Worm (Caenorhabditis elegans) whole organism, L3 larva: Measurements from ENCODE around the gene wbp-11.

Experiments
- R02D3.7 ChIP-seq: fragments of 150-350 bp; optimal IDR thresholded peaks from 2 replicates; lab custom pipeline; 2014; ENCODE audit warnings: missing biosample characterization, missing genetic modification characterization
- ZK546.5 ChIP-seq: sonication (generic microtip); optimal IDR thresholded peaks from 2 replicates; lab custom pipeline; 2017; ENCODE audit warnings: missing biosample characterization, missing genetic modification characterization
- ceh-16 ChIP-seq: sonication (generic microtip); optimal IDR thresholded peaks from 2 replicates; lab custom pipeline; 2017; ENCODE audit warnings: missing biosample characterization, missing genetic modification characterization
- ceh-28 ChIP-seq: fragments of 150-350 bp; optimal IDR thresholded peaks from 2 replicates; lab custom pipeline; 2014; ENCODE audit warnings: missing biosample characterization, missing genetic modification reagents, missing genetic modification characterization
- ceh-9 ChIP-seq: sonication (generic microtip); optimal IDR thresholded peaks from 2 replicates; lab custom pipeline; 2018; ENCODE audit warnings: missing biosample characterization, missing genetic modification characterization
- daf-12 ChIP-seq: fragments of 150-350 bp; optimal IDR thresholded peaks from 2 replicates; lab custom pipeline; 2014; ENCODE audit warnings: missing biosample characterization, missing genetic modification reagents, missing genetic modification characterization
- egl-27 ChIP-seq: sonication (generic microtip); optimal IDR thresholded peaks from 4 replicates; lab custom pipeline; 2017; ENCODE audit warnings: missing biosample characterization, missing genetic modification reagents, missing genetic modification characterization
- egl-5 ChIP-seq: fragments of 150-350 bp; optimal IDR thresholded peaks from 2 replicates; lab custom pipeline; 2017; ENCODE audit warnings: missing biosample characterization, missing genetic modification reagents, missing genetic modification characterization, inconsistent platforms
- elt-2 ChIP-seq: sonication (generic microtip); optimal IDR thresholded peaks from 2 replicates; lab custom pipeline; 2016; ENCODE audit warnings: missing genetic modification reagents, mild to moderate bottlenecking, missing genetic modification characterization, missing compliant biosample characterization
- elt-3 ChIP-seq, 3 experiments: fragments of 150-350 bp in 1 of 3; sonication (generic microtip) in 2 of 3; optimal IDR thresholded peaks; 2 replicates in 2 of 3; 4 replicates in 1 of 3; lab custom pipeline; 2014 to 2017; ENCODE audit warnings: missing biosample characterization in 3 of 3, missing genetic modification characterization in 3 of 3
- eor-1 ChIP-seq, 2 experiments: fragments of 150-350 bp; optimal IDR thresholded peaks; 2 replicates each; lab custom pipeline; 2014 to 2018; ENCODE audit warnings: missing biosample characterization in 2 of 2, missing genetic modification characterization in 2 of 2
- fkh-2 ChIP-seq: fragments of 150-350 bp; optimal IDR thresholded peaks from 2 replicates; lab custom pipeline; 2014; ENCODE audit warnings: missing biosample characterization, missing genetic modification reagents, missing genetic modification characterization
- fos-1 ChIP-seq: fragments of 150-350 bp; optimal IDR thresholded peaks from 2 replicates; lab custom pipeline; 2014; ENCODE audit warnings: missing biosample characterization, missing genetic modification characterization
- hmg-11 ChIP-seq: sonication (generic microtip); optimal IDR thresholded peaks from 2 replicates; lab custom pipeline; 2016; ENCODE audit warnings: missing genetic modification characterization, missing compliant biosample characterization
- jun-1 ChIP-seq: fragments of 150-350 bp; optimal IDR thresholded peaks from 2 replicates; lab custom pipeline; 2014; ENCODE audit warnings: missing biosample characterization, missing genetic modification reagents, missing genetic modification characterization
- lin-15B ChIP-seq: fragments of 150-350 bp; optimal IDR thresholded peaks from 2 replicates; lab custom pipeline; 2014; ENCODE audit warnings: missing biosample characterization, missing genetic modification characterization
- lsy-12 ChIP-seq: sonication (generic microtip); optimal IDR thresholded peaks from 2 replicates; lab custom pipeline; 2016; ENCODE audit warnings: mild to moderate bottlenecking, missing genetic modification characterization, missing compliant biosample characterization
- nfya-1 ChIP-seq: sonication (generic microtip); optimal IDR thresholded peaks from 2 replicates; lab custom pipeline; 2017; ENCODE audit warnings: missing genetic modification characterization, mild to moderate bottlenecking, missing compliant biosample characterization, antibody characterized with exemption, moderate library complexity; ENCODE audit not compliant: insufficient read depth
- nhr-11 ChIP-seq: fragments of 150-350 bp; optimal IDR thresholded peaks from 2 replicates; lab custom pipeline; 2014; ENCODE audit warnings: missing biosample characterization, missing genetic modification characterization
- nhr-12 ChIP-seq: fragments of 150-350 bp; optimal IDR thresholded peaks from 2 replicates; lab custom pipeline; 2014; ENCODE audit warnings: missing biosample characterization, missing genetic modification characterization
- nhr-237 ChIP-seq: fragments of 150-350 bp; optimal IDR thresholded peaks from 2 replicates; lab custom pipeline; 2014; ENCODE audit warnings: missing biosample characterization, missing genetic modification characterization
- nhr-25 ChIP-seq: sonication (generic microtip); optimal IDR thresholded peaks from 2 replicates; lab custom pipeline; 2017; ENCODE audit warnings: missing biosample characterization, missing genetic modification characterization
- nhr-28 ChIP-seq: fragments of 150-350 bp; optimal IDR thresholded peaks from 2 replicates; lab custom pipeline; 2014; ENCODE audit warnings: missing biosample characterization, missing genetic modification characterization
- nhr-43 ChIP-seq: sonication (generic microtip); optimal IDR thresholded peaks from 2 replicates; lab custom pipeline; 2016; ENCODE audit warnings: mild to moderate bottlenecking, missing genetic modification characterization, missing compliant biosample characterization; ENCODE audit not compliant: poor library complexity, severe bottlenecking
- nhr-76 ChIP-seq: fragments of 150-350 bp; sonication (generic microtip); optimal IDR thresholded peaks from 5 replicates; lab custom pipeline; 2014; ENCODE audit warnings: missing biosample characterization, missing genetic modification characterization
- nhr-77 ChIP-seq: fragments of 150-350 bp; optimal IDR thresholded peaks from 2 replicates; lab custom pipeline; 2014; ENCODE audit warnings: missing biosample characterization, missing genetic modification characterization
- sea-2 ChIP-seq: fragments of 150-350 bp; sonication (generic microtip); optimal IDR thresholded peaks from 4 replicates; lab custom pipeline; 2014; ENCODE audit warnings: missing biosample characterization, missing genetic modification reagents, missing genetic modification characterization
- skn-1 ChIP-seq: fragments of 150-350 bp; optimal IDR thresholded peaks from 2 replicates; lab custom pipeline; 2014; ENCODE audit warnings: missing biosample characterization, missing genetic modification characterization
- snpc-4 ChIP-seq: fragments of 150-350 bp; optimal IDR thresholded peaks from 2 replicates; lab custom pipeline; 2014; ENCODE audit warnings: missing biosample characterization, missing genetic modification characterization
- unc-62 ChIP-seq: fragments of 150-350 bp; sonication (generic microtip); optimal IDR thresholded peaks from 4 replicates; lab custom pipeline; 2014; ENCODE audit warnings: missing biosample characterization, missing genetic modification reagents, missing genetic modification characterization
- zag-1 ChIP-seq: fragments of 150-350 bp; optimal IDR thresholded peaks from 2 replicates; lab custom pipeline; 2014; ENCODE audit warnings: missing biosample characterization, missing genetic modification characterization
- ztf-11 ChIP-seq: fragments of 150-350 bp; optimal IDR thresholded peaks from 2 replicates; lab custom pipeline; 2014; ENCODE audit warnings: missing biosample characterization, missing genetic modification characterization
- ztf-4 ChIP-seq: fragments of 150-350 bp; optimal IDR thresholded peaks from 2 replicates; lab custom pipeline; 2014; ENCODE audit warnings: missing biosample characterization, missing genetic modification characterization

wbp-11 gene

ce11 chrII:10200759-10201158, 28.0 kb downstream of the wbp-11 start, which contains the start of gene arv-1 (continued):
- TF ChIP-seq sea-2 (GFP tag; lab: Kevin White, UChicago), result no peak
- TF ChIP-seq lin-15B (tag; lab: Kevin White, UChicago), result peak; percentile 67
- TF ChIP-seq nhr-25 (tag; lab: Kevin White, UChicago), result peak; percentile 6
- TF ChIP-seq elt-2 (tag; lab: Kevin White, UChicago), result peak; percentile 15
- TF ChIP-seq jun-1 (tag; lab: Kevin White, UChicago), result no peak
- TF ChIP-seq nhr-76, result no peak
- TF ChIP-seq ceh-9 (tag; lab: Kevin White, UChicago), result no peak
- no peak for TF ChIP-seq elt-3 (tag; optimal IDR thresholded peaks at IDR 0.05; lab: Kevin White, UChicago)
- TF ChIP-seq zag-1, result no peak
- TF ChIP-seq skn-1 (tag; lab: Kevin White, UChicago), result no peak
- TF ChIP-seq eor-1 (tag; optimal IDR thresholded peaks at IDR 0.05; lab: Kevin White, UChicago), result no peak
- TF ChIP-seq nhr-11 (tag; lab: Kevin White, UChicago), result no peak
- TF ChIP-seq lsy-12 (tag; lab: Kevin White, UChicago), result no peak
- peak; percentile 69 for TF ChIP-seq nhr-43 (tag; lab: Kevin White, UChicago)
- no peak for TF ChIP-seq ztf-11
- TF ChIP-seq nhr-28, result no peak
- no peak for TF ChIP-seq egl-27 (tag; lab: Kevin White, UChicago)
- no peak for TF ChIP-seq ZK546.5 (tag; lab: Kevin White, UChicago)
- TF ChIP-seq nfya-1 (tag; lab: Kevin White, UChicago), result peak; percentile 56
- no peak for TF ChIP-seq nhr-237 (tag; lab: Kevin White, UChicago)

ce11 chrII:10202275-10202674, 29.6 kb downstream of the wbp-11 start:
- TF ChIP-seq fkh-2 (no peak), hmg-11 (tag; lab: Kevin White, UChicago) (peak; percentile 18), ztf-4 (tag; lab: Kevin White, UChicago) (no peak), fos-1 (tag; lab: Kevin White, UChicago) (no peak), ceh-16 (no peak), skn-1 (tag; lab: Kevin White, UChicago) (no peak), daf-12 (no peak), snpc-4 (tag; lab: Kevin White, UChicago) (peak; percentile 32), nfya-1 (tag; lab: Kevin White, UChicago) (peak; percentile 68), nhr-12 (tag; lab: Kevin White, UChicago) (no peak), zag-1 (no peak), jun-1 (tag; lab: Kevin White, UChicago) (no peak), ceh-28 (tag; lab: Kevin White, UChicago) (no peak), egl-5 (tag; lab: Kevin White, UChicago) (no peak), nhr-28 (no peak), nhr-77 (tag; lab: Kevin White, UChicago) (no peak), lin-15B (tag; lab: Kevin White, UChicago) (peak; percentile 25), ztf-11 (no peak)

- TF ChIP-seq R02D3.7 (tag; lab: Kevin White, UChicago) (no peak), nfya-1 (tag; lab: Kevin White, UChicago) (peak; percentile 20), skn-1 (tag; lab: Kevin White, UChicago) (no peak), ceh-9 (tag; lab: Kevin White, UChicago) (no peak), ztf-4 (tag; lab: Kevin White, UChicago) (no peak), nhr-12 (tag; lab: Kevin White, UChicago) (no peak), fos-1 (tag; lab: Kevin White, UChicago) (no peak), daf-12 (no peak), egl-5 (tag; lab: Kevin White, UChicago) (peak; percentile 26), unc-62 (GFP tag; lab: Kevin White, UChicago) (no peak)
Observed at ce11 chrII:10203067-10203466, 30.3 kb downstream of the wbp-11 start.

DNA sequence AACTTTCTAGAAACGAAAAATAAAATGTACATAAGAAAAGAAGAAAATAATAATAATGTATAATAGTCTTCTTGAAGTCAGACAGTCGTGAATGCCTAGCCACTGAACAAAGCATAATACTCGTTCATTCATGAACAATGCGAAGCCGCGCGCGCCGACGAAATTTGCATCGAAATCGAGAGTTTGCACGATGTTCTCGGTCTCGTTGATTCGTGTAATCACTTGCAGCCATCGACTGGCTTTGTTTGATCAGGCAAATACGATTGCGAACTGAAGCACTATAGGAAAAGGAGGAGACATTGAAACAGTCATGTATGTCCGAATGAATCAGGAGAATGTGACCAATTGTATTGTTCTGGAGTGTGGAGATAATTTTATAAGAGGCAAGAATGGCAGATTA, 31.0 kb downstream of the wbp-11 start:
- TF ChIP-seq nhr-25 (tag; lab: Kevin White, UChicago) (peak; percentile 40), nhr-11 (tag; lab: Kevin White, UChicago) (no peak)
